Fruit fly (Drosophila melanogaster): ENCODE data around the gene Or85e.

Or85e gene

dm6 chr3R:8669029-8669707 lies 33.5 kb upstream of the Or85e start (continued):
- TF ChIP-seq CG10979 (tag; optimal IDR thresholded peaks at IDR 0.05) (peak; percentile 98), sna (GFP tag; IDR thresholded peaks at IDR 0.05; ENCODE audit: partially characterized antibody) (no peak; the same call in 1 of the 2 replicates), Xrp1 (GFP tag; IDR thresholded peaks at IDR 0.05) (peak; percentile 99), Lhr (GFP tag; optimal IDR thresholded peaks at IDR 0.05) (peak; percentile 94), Hmr (GFP tag; optimal IDR thresholded peaks at IDR 0.05) (peak; percentile 99), gro (GFP tag; optimal IDR thresholded peaks at IDR 0.05) (peak; percentile 98), NC2β (GFP tag; optimal IDR thresholded peaks at IDR 0.05) (peak; percentile 98), TFAM (GFP tag; optimal IDR thresholded peaks at IDR 0.05) (peak; percentile 87), Sox100B (GFP tag; optimal IDR thresholded peaks at IDR 0.05) (peak; percentile 95), unpg (GFP tag; optimal IDR thresholded peaks at IDR 0.05) (peak; percentile 99), Dip2 (GFP tag; IDR thresholded peaks at IDR 0.05) (peak; percentile 51; the same call in 1 of the 2 replicates), bowl (GFP tag; IDR thresholded peaks at IDR 0.05) (peak; percentile 91), CG15601 (tag; optimal IDR thresholded peaks at IDR 0.05) (peak; percentile 96), Drgx (GFP tag; IDR thresholded peaks at IDR 0.05) (peak; percentile 98), CG3838 (GFP tag; optimal IDR thresholded peaks at IDR 0.05) (peak; percentile 93), Fer2 (tag; optimal IDR thresholded peaks at IDR 0.05) (peak; percentile 92), CrebB (tag; optimal IDR thresholded peaks at IDR 0.05) (peak; percentile 98), grau (tag; optimal IDR thresholded peaks at IDR 0.05) (peak; percentile 96), CG6654 (GFP tag; optimal IDR thresholded peaks at IDR 0.05) (peak; percentile 89)

dm6 chr3R:8668024-8668856 lies 32.6 kb upstream of the Or85e start:
- TF ChIP-seq gro (GFP tag; optimal IDR thresholded peaks at IDR 0.05) (peak; percentile 17), sug (tag; optimal IDR thresholded peaks at IDR 0.05) (peak; percentile 40), sqz (GFP tag; optimal IDR thresholded peaks at IDR 0.05) (no peak), CG11504 (tag; optimal IDR thresholded peaks at IDR 0.05) (peak; percentile 7), fd96Cb (tag; optimal IDR thresholded peaks at IDR 0.05) (no peak), Bdp1 (GFP tag; optimal IDR thresholded peaks at IDR 0.05) (peak; percentile 98), pros (GFP tag; optimal IDR thresholded peaks at IDR 0.05) (no peak), salm (tag; optimal IDR thresholded peaks at IDR 0.05) (no peak), nerfin-2 (GFP tag; IDR thresholded peaks at IDR 0.05; ENCODE audit: partially characterized antibody) (peak; percentile 75), Hr51 (GFP tag; optimal IDR thresholded peaks at IDR 0.05) (peak in 1 of 2 experiments; percentile 22), Hand (GFP tag; optimal IDR thresholded peaks at IDR 0.05) (no peak), CG14965 (GFP tag; optimal IDR thresholded peaks at IDR 0.05; ENCODE audit: borderline replicate concordance) (no peak), CG18476 (GFP tag; optimal IDR thresholded peaks at IDR 0.05) (no peak), CG16813 (GFP tag; IDR thresholded peaks at IDR 0.05; ENCODE audit: partially characterized antibody) (peak; percentile 48), zen2 (GFP tag; IDR thresholded peaks at IDR 0.05; ENCODE audit: partially characterized antibody) (peak; percentile 18; the same call in 2 of the 3 replicates), Awh (GFP tag; IDR thresholded peaks at IDR 0.05) (no peak), sens (GFP tag) (peak; percentile 79), Pdp1 (GFP tag; optimal IDR thresholded peaks at IDR 0.05) (peak in 1 of 2 experiments; percentile 96), wek (GFP tag; optimal IDR thresholded peaks at IDR 0.05) (peak; percentile 9), mirr (GFP tag; optimal IDR thresholded peaks at IDR 0.05) (peak; percentile 77), hb (GFP tag; IDR thresholded peaks at IDR 0.05; ENCODE audit: partially characterized antibody) (peak; percentile 68), CG10543 (GFP tag; optimal IDR thresholded peaks at IDR 0.05) (peak; percentile 1), ap (GFP tag; IDR thresholded peaks at IDR 0.05) (no peak), CG16815 (GFP tag; optimal IDR thresholded peaks at IDR 0.05) (no peak), CG17612 (GFP tag; IDR thresholded peaks at IDR 0.05) (no peak), CG12155 (GFP tag; optimal IDR thresholded peaks at IDR 0.05) (no peak), HLH4C (GFP tag; IDR thresholded peaks at IDR 0.05; ENCODE audit: partially characterized antibody) (peak; percentile 53)

Measured in whole organism, embryonic.